Worm (Caenorhabditis elegans) whole organism, L1 larva: ENCODE results near the gene F13C5.5.

ENCODE experiments used
- C04F5.9 ChIP-seq: sonication (generic microtip); optimal IDR thresholded peaks from 2 replicates; lab custom pipeline; 2016; ENCODE audit warnings: missing genetic modification characterization, missing compliant biosample characterization
- F16B12.6 ChIP-seq: fragments of 150-350 bp; optimal IDR thresholded peaks from 2 replicates; lab custom pipeline; 2014; ENCODE audit warnings: missing biosample characterization, missing genetic modification characterization
- Y116A8C.19 ChIP-seq: sonication (generic microtip); optimal IDR thresholded peaks from 2 replicates; lab custom pipeline; 2016; ENCODE audit warnings: missing compliant biosample characterization, missing genetic modification characterization, borderline replicate concordance
- aha-1 ChIP-seq: fragments of 150-350 bp; optimal IDR thresholded peaks from 2 replicates; lab custom pipeline; 2014; ENCODE audit warnings: missing biosample characterization, missing genetic modification characterization
- alr-1 ChIP-seq: fragments of 200-800 bp; sonication (Bioruptor generic); optimal IDR thresholded peaks from 2 replicates; lab custom pipeline; 2018; ENCODE audit warnings: borderline replicate concordance, mild to moderate bottlenecking, missing genetic modification characterization, missing compliant biosample characterization
- aly-2 ChIP-seq: fragments of 150-350 bp; optimal IDR thresholded peaks from 2 replicates; lab custom pipeline; 2014; ENCODE audit warnings: missing biosample characterization, missing genetic modification characterization
- ama-1 ChIP-seq: fragments of 150-350 bp; optimal IDR thresholded peaks from 2 replicates; lab custom pipeline; 2014
- ceh-8 ChIP-seq: fragments of 200-800 bp; sonication (Bioruptor generic); optimal IDR thresholded peaks from 2 replicates; lab custom pipeline; 2018; ENCODE audit warnings: mild to moderate bottlenecking, missing genetic modification characterization, moderate library complexity, missing compliant biosample characterization
- dpl-1 ChIP-seq, 3 experiments: fragments of 150-350 bp in 2 of 3; sonication (generic microtip) in 1 of 3; optimal IDR thresholded peaks; 2 replicates each; lab custom pipeline; 2014 to 2017; ENCODE audit warnings: missing biosample characterization in 3 of 3, missing genetic modification characterization in 3 of 3, missing genetic modification reagents in 3 of 3
- dsc-1 ChIP-seq: sonication (generic microtip); optimal IDR thresholded peaks from 2 replicates; lab custom pipeline; 2016; ENCODE audit warnings: mild to moderate bottlenecking, missing genetic modification characterization, missing compliant biosample characterization
- efl-3 ChIP-seq: fragments of 200-800 bp; sonication (Bioruptor generic); optimal IDR thresholded peaks from 2 replicates; lab custom pipeline; 2018; ENCODE audit warnings: mild to moderate bottlenecking, missing genetic modification characterization, missing compliant biosample characterization
- egl-13 ChIP-seq: sonication (generic microtip); optimal IDR thresholded peaks from 2 replicates; lab custom pipeline; 2016; ENCODE audit warnings: missing genotype, missing genetic modification reagents, missing genetic modification characterization, missing compliant biosample characterization
- egl-27 ChIP-seq, 2 experiments: fragments of 150-350 bp in 1 of 2; sonication (generic microtip); optimal IDR thresholded peaks; 3 replicates each; lab custom pipeline; 2017 to 2018; ENCODE audit warnings: missing biosample characterization in 2 of 2, missing genetic modification characterization in 2 of 2, missing genetic modification reagents in 2 of 2
- elt-2 ChIP-seq: sonication (generic microtip); optimal IDR thresholded peaks from 2 replicates; lab custom pipeline; 2016; ENCODE audit warnings: missing genetic modification characterization, mild to moderate bottlenecking, inconsistent platforms, missing compliant biosample characterization, missing genetic modification reagents
- elt-3 ChIP-seq, 6 experiments: fragments of 150-350 bp in 1 of 6; sonication (generic microtip); optimal IDR thresholded peaks; 2 replicates each; lab custom pipeline; 2017 to 2018; ENCODE audit warnings: missing biosample characterization in 6 of 6, missing genetic modification characterization in 6 of 6, inconsistent platforms in 1 of 6
- ets-5 ChIP-seq: fragments of 200-800 bp; sonication (Bioruptor generic); IDR thresholded peaks from 2 replicates; pipeline ENCODE4 v1.3.6; 2022; ENCODE audit warnings: missing genetic modification characterization, missing compliant biosample characterization
- fkh-4 ChIP-seq: sonication (generic microtip); optimal IDR thresholded peaks from 2 replicates; lab custom pipeline; 2016; ENCODE audit warnings: missing compliant biosample characterization, missing genetic modification characterization, borderline replicate concordance
- fkh-8 ChIP-seq: sonication (generic microtip); optimal IDR thresholded peaks from 2 replicates; lab custom pipeline; 2016; ENCODE audit warnings: mild to moderate bottlenecking, missing genetic modification characterization, missing compliant biosample characterization
- fos-1 ChIP-seq: fragments of 150-350 bp; optimal IDR thresholded peaks from 2 replicates; lab custom pipeline; 2014; ENCODE audit warnings: missing biosample characterization, missing genetic modification characterization
- hlh-17 ChIP-seq: fragments of 200-800 bp; sonication (Bioruptor generic); optimal IDR thresholded peaks from 2 replicates; lab custom pipeline; 2018; ENCODE audit warnings: missing genetic modification characterization, mild to moderate bottlenecking, missing compliant biosample characterization, moderate library complexity, borderline replicate concordance
- hlh-4 ChIP-seq: sonication (generic microtip); optimal IDR thresholded peaks from 2 replicates; lab custom pipeline; 2016; ENCODE audit warnings: mild to moderate bottlenecking, missing genetic modification characterization, missing compliant biosample characterization
- hpl-2 ChIP-seq: fragments of 150-350 bp; optimal IDR thresholded peaks from 2 replicates; lab custom pipeline; 2014; ENCODE audit warnings: missing biosample characterization, missing genetic modification reagents, missing genetic modification characterization
- irx-1 ChIP-seq: sonication (generic microtip); optimal IDR thresholded peaks from 2 replicates; lab custom pipeline; 2016; ENCODE audit warnings: missing genetic modification characterization, missing compliant biosample characterization
- isw-1 ChIP-seq: fragments of 200-800 bp; sonication (Bioruptor generic); IDR thresholded peaks from 2 replicates; pipeline ENCODE4 v1.3.6; 2022; ENCODE audit warnings: missing genetic modification characterization, missing compliant biosample characterization
- jun-1 ChIP-seq: fragments of 150-350 bp; optimal IDR thresholded peaks from 2 replicates; lab custom pipeline; 2014; ENCODE audit warnings: missing biosample characterization, missing genetic modification reagents, missing genetic modification characterization
- lin-13 ChIP-seq: fragments of 150-350 bp; optimal IDR thresholded peaks from 2 replicates; lab custom pipeline; 2014; ENCODE audit warnings: missing biosample characterization, missing genetic modification reagents, missing genetic modification characterization
- lin-14 ChIP-seq: fragments of 200-800 bp; sonication (Bioruptor generic); optimal IDR thresholded peaks from 2 replicates; lab custom pipeline; 2018; ENCODE audit warnings: mild to moderate bottlenecking, missing genetic modification characterization, moderate library complexity, missing compliant biosample characterization
- lin-35 ChIP-seq, 2 experiments: fragments of 150-350 bp; optimal IDR thresholded peaks; 2 replicates each; lab custom pipeline; 2014; ENCODE audit warnings: missing biosample characterization in 2 of 2, missing genetic modification characterization in 2 of 2, missing genetic modification reagents in 2 of 2
- lin-39 ChIP-seq: fragments of 150-350 bp; optimal IDR thresholded peaks from 2 replicates; lab custom pipeline; 2014; ENCODE audit warnings: missing biosample characterization, missing genetic modification reagents, missing genetic modification characterization
- lir-3 ChIP-seq: sonication (generic microtip); optimal IDR thresholded peaks from 2 replicates; lab custom pipeline; 2016; ENCODE audit warnings: mild to moderate bottlenecking, missing genetic modification characterization, moderate library complexity, missing compliant biosample characterization; ENCODE audit not compliant: poor library complexity
- mdl-1 ChIP-seq, 2 experiments: fragments of 150-350 bp; optimal IDR thresholded peaks; 2 replicates each; lab custom pipeline; 2014 to 2017; ENCODE audit warnings: missing biosample characterization in 2 of 2, missing genetic modification characterization in 2 of 2, inconsistent platforms in 1 of 2
- mep-1 ChIP-seq: fragments of 150-350 bp; optimal IDR thresholded peaks from 2 replicates; lab custom pipeline; 2014; ENCODE audit warnings: missing biosample characterization, missing genetic modification characterization
- nhr-11 ChIP-seq: fragments of 150-350 bp; optimal IDR thresholded peaks from 2 replicates; lab custom pipeline; 2014; ENCODE audit warnings: missing biosample characterization, missing genetic modification characterization
- nhr-20 ChIP-seq: sonication (generic microtip); optimal IDR thresholded peaks from 2 replicates; lab custom pipeline; 2016; ENCODE audit warnings: mild to moderate bottlenecking, missing genetic modification characterization, missing compliant biosample characterization
- nhr-237 ChIP-seq: fragments of 150-350 bp; optimal IDR thresholded peaks from 2 replicates; lab custom pipeline; 2014; ENCODE audit warnings: missing biosample characterization, missing genetic modification characterization
- nhr-28 ChIP-seq: fragments of 150-350 bp; optimal IDR thresholded peaks from 2 replicates; lab custom pipeline; 2014; ENCODE audit warnings: missing biosample characterization, missing genetic modification characterization
- nhr-71 ChIP-seq: sonication (generic microtip); optimal IDR thresholded peaks from 2 replicates; lab custom pipeline; 2016; ENCODE audit warnings: mild to moderate bottlenecking, missing genetic modification characterization, moderate library complexity, missing compliant biosample characterization
- nhr-76 ChIP-seq: sonication (generic microtip); optimal IDR thresholded peaks from 2 replicates; lab custom pipeline; 2017; ENCODE audit warnings: missing biosample characterization, missing genetic modification characterization
- nhr-77 ChIP-seq: fragments of 150-350 bp; optimal IDR thresholded peaks from 2 replicates; lab custom pipeline; 2014; ENCODE audit warnings: missing biosample characterization, missing genetic modification characterization
- nhr-84 ChIP-seq: sonication (generic microtip); optimal IDR thresholded peaks from 2 replicates; lab custom pipeline; 2017; ENCODE audit warnings: missing biosample characterization, missing genetic modification characterization
- nhr-90 ChIP-seq: sonication (generic microtip); optimal IDR thresholded peaks from 2 replicates; lab custom pipeline; 2016; ENCODE audit warnings: mild to moderate bottlenecking, missing genetic modification characterization, missing compliant biosample characterization; ENCODE audit not compliant: poor library complexity
- pag-3 ChIP-seq: sonication (generic microtip); optimal IDR thresholded peaks from 2 replicates; lab custom pipeline; 2017; ENCODE audit warnings: missing genetic modification characterization, mild to moderate bottlenecking, missing compliant biosample characterization, antibody characterized with exemption, borderline replicate concordance; ENCODE audit not compliant: insufficient read depth
- pqm-1 ChIP-seq: sonication (generic microtip); optimal IDR thresholded peaks from 3 replicates; lab custom pipeline; 2017; ENCODE audit warnings: missing biosample characterization, missing genetic modification characterization
- rnt-1 ChIP-seq: sonication (generic microtip); optimal IDR thresholded peaks from 2 replicates; lab custom pipeline; 2016; ENCODE audit warnings: mild to moderate bottlenecking, missing genetic modification characterization, moderate library complexity, missing compliant biosample characterization
- snpc-4 ChIP-seq: fragments of 150-350 bp; optimal IDR thresholded peaks from 2 replicates; lab custom pipeline; 2014; ENCODE audit warnings: missing biosample characterization, missing genetic modification characterization
- sox-4 ChIP-seq: sonication (generic microtip); optimal IDR thresholded peaks from 2 replicates; lab custom pipeline; 2016; ENCODE audit warnings: missing genetic modification characterization, missing compliant biosample characterization
- sptf-1 ChIP-seq: fragments of 150-350 bp; optimal IDR thresholded peaks from 2 replicates; lab custom pipeline; 2014; ENCODE audit warnings: missing biosample characterization, missing genetic modification characterization
- sup-37 ChIP-seq: fragments of 200-800 bp; sonication (Bioruptor generic); optimal IDR thresholded peaks from 2 replicates; lab custom pipeline; 2018; ENCODE audit warnings: mild to moderate bottlenecking, missing genetic modification characterization, missing compliant biosample characterization
- tlp-1 ChIP-seq: fragments of 150-350 bp; optimal IDR thresholded peaks from 2 replicates; lab custom pipeline; 2014; ENCODE audit warnings: missing biosample characterization, missing genetic modification characterization
- unc-130 ChIP-seq: fragments of 150-350 bp; optimal IDR thresholded peaks from 2 replicates; lab custom pipeline; 2017; ENCODE audit warnings: missing biosample characterization, missing genetic modification characterization, inconsistent platforms
- unc-98 ChIP-seq: fragments of 200-800 bp; sonication (Bioruptor generic); IDR thresholded peaks from 2 replicates; pipeline ENCODE4 v1.3.6; 2022; ENCODE audit warnings: missing genetic modification characterization, missing compliant biosample characterization
- vab-15 ChIP-seq: sonication (generic microtip); optimal IDR thresholded peaks from 2 replicates; lab custom pipeline; 2017; ENCODE audit warnings: missing genotype, mild to moderate bottlenecking, missing genetic modification characterization, missing compliant biosample characterization
- ztf-11 ChIP-seq, 2 experiments: sonication (generic microtip); optimal IDR thresholded peaks; 2 replicates each; lab custom pipeline; 2016 to 2017; ENCODE audit warnings: missing genetic modification characterization in 2 of 2, missing biosample characterization in 1 of 2, missing compliant biosample characterization in 1 of 2

The F13C5.5 gene

ce11 chrX:601340-601757, 6.9 kb downstream of the F13C5.5 start:
- TF ChIP-seq isw-1 (GFP tag; lab: Robert Waterston, UW) (peak; percentile 40), mdl-1 (tag; optimal IDR thresholded peaks at IDR 0.05; lab: Kevin White, UChicago) (no peak), nhr-84 (no peak), nhr-20 (tag; lab: Kevin White, UChicago) (peak; percentile 1), pag-3 (tag; lab: Kevin White, UChicago) (no peak), lin-35 (GFP tag; optimal IDR thresholded peaks at IDR 0.05; lab: Kevin White, UChicago) (peak in 1 of 2 experiments; percentile 58), egl-27 (tag; optimal IDR thresholded peaks at IDR 0.05; lab: Kevin White, UChicago) (no peak), ama-1 (no peak), vab-15 (tag; lab: Kevin White, UChicago) (no peak), mep-1 (tag; lab: Kevin White, UChicago) (no peak), efl-3 (GFP tag; lab: Kevin White, UChicago) (no peak), Y116A8C.19 (tag; lab: Kevin White, UChicago) (no peak), nhr-90 (tag; lab: Kevin White, UChicago) (no peak), hlh-17 (no peak), elt-3 (tag; optimal IDR thresholded peaks at IDR 0.05; lab: Kevin White, UChicago) (no peak), fkh-4 (tag; lab: Kevin White, UChicago) (no peak), sup-37 (GFP tag; lab: Kevin White, UChicago) (no peak), irx-1 (tag; lab: Kevin White, UChicago) (no peak), lir-3 (tag; lab: Kevin White, UChicago) (no peak), elt-2 (no peak), nhr-28 (tag; lab: Kevin White, UChicago) (no peak), pqm-1 (no peak), fos-1 (tag; lab: Kevin White, UChicago) (no peak), dpl-1 (GFP tag; optimal IDR thresholded peaks at IDR 0.05; lab: Kevin White, UChicago) (peak in 1 of 3 experiments; percentile 12), lin-14 (GFP tag; lab: Kevin White, UChicago) (peak; percentile 90), C04F5.9 (tag; lab: Kevin White, UChicago) (no peak), alr-1 (no peak), ceh-8 (GFP tag; lab: Kevin White, UChicago) (no peak), F16B12.6 (no peak), lin-39 (tag; lab: Kevin White, UChicago) (no peak), snpc-4 (no peak), egl-13 (tag; lab: Kevin White, UChicago) (peak; percentile 27), tlp-1 (tag; lab: Kevin White, UChicago) (no peak), ets-5 (GFP tag; lab: Robert Waterston, UW) (no peak), fkh-8 (tag; lab: Kevin White, UChicago) (peak; percentile 84), jun-1 (tag; lab: Kevin White, UChicago) (peak; percentile 8), nhr-76 (tag; lab: Kevin White, UChicago) (no peak), nhr-11 (tag; lab: Kevin White, UChicago) (no peak), sox-4 (no peak), sptf-1 (no peak), hpl-2 (GFP tag; lab: Kevin White, UChicago) (no peak), hlh-4 (tag; lab: Kevin White, UChicago) (no peak), nhr-71 (tag; lab: Kevin White, UChicago) (peak; percentile 60), nhr-77 (tag; lab: Kevin White, UChicago) (no peak), unc-98 (GFP tag; lab: Robert Waterston, UW) (no peak), nhr-237 (tag; lab: Kevin White, UChicago) (no peak), unc-130 (no peak), rnt-1 (tag; lab: Kevin White, UChicago) (no peak), aha-1 (tag; lab: Kevin White, UChicago) (no peak), aly-2 (tag; lab: Kevin White, UChicago) (no peak), dsc-1 (tag; lab: Kevin White, UChicago) (no peak), lin-13 (GFP tag; lab: Kevin White, UChicago) (no peak), ztf-11 (tag; optimal IDR thresholded peaks at IDR 0.05; lab: Kevin White, UChicago) (peak in 1 of 2 experiments; percentile 1)
